Fruit fly (Drosophila melanogaster) whole organism, embryonic: ENCODE measurements around the gene CG2611.
A peak's percentile ranks its signal among the peaks of the same experiment; 100 is the strongest.

Experiments used
- Abd-B ChIP-seq: fragments of 200-800 bp; sonication (Bioruptor generic); optimal IDR thresholded peaks from 2 replicates; lab custom pipeline; 2018; ENCODE audit warnings: missing biosample characterization, mild to moderate bottlenecking, missing genetic modification characterization, moderate library complexity
- Antp ChIP-seq: fragments of 200-800 bp; sonication (Bioruptor generic); optimal IDR thresholded peaks from 3 replicates; lab custom pipeline; 2016; ENCODE audit warnings: missing biosample characterization, missing genetic modification characterization
- Atf3 ChIP-seq: fragments of 200-800 bp; sonication (Bioruptor generic); optimal IDR thresholded peaks from 3 replicates; lab custom pipeline; 2016; ENCODE audit warnings: missing biosample characterization, missing genetic modification characterization
- Bteb2 ChIP-seq: fragments of 200-800 bp; sonication (Bioruptor generic); optimal IDR thresholded peaks from 2 replicates; lab custom pipeline; 2016; ENCODE audit warnings: missing biosample characterization, missing genetic modification characterization
- CG11398 ChIP-seq: fragments of 200-800 bp; sonication (Bioruptor generic); optimal IDR thresholded peaks from 2 replicates; lab custom pipeline; 2016; ENCODE audit warnings: missing biosample characterization, missing genetic modification characterization
- CG11456 ChIP-seq: fragments of 200-800 bp; sonication (Bioruptor generic); IDR thresholded peaks from 3 replicates; pipeline ENCODE4 v1.3.6; 2022; ENCODE audit warnings: missing biosample characterization, missing genetic modification characterization
- CG11696 ChIP-seq: fragments of 200-800 bp; sonication (Bioruptor generic); IDR thresholded peaks from 2 replicates; pipeline ENCODE4 v1.3.6; 2022; ENCODE audit warnings: missing biosample characterization, missing genetic modification characterization
- CG12071 ChIP-seq: fragments of 200-800 bp; sonication (Bioruptor generic); optimal IDR thresholded peaks from 3 replicates; lab custom pipeline; 2018; ENCODE audit warnings: missing biosample characterization, mild to moderate bottlenecking, missing genetic modification characterization
- CG12219 ChIP-seq: fragments of 200-800 bp; sonication (Bioruptor generic); optimal IDR thresholded peaks from 3 replicates; lab custom pipeline; 2018; ENCODE audit warnings: missing biosample characterization, mild to moderate bottlenecking, missing genetic modification characterization
- CG1233 ChIP-seq: fragments of 200-800 bp; sonication (Bioruptor generic); optimal IDR thresholded peaks from 4 replicates; lab custom pipeline; 2018; ENCODE audit warnings: missing biosample characterization, mild to moderate bottlenecking, missing genetic modification characterization
- CG13424 ChIP-seq: fragments of 200-800 bp; sonication (Bioruptor generic); optimal IDR thresholded peaks from 2 replicates; lab custom pipeline; 2019; ENCODE audit warnings: missing biosample characterization, mild to moderate bottlenecking, missing genetic modification characterization, moderate library complexity
- CG14050 ChIP-seq: fragments of 200-800 bp; sonication (Bioruptor generic); IDR thresholded peaks from 3 replicates; pipeline ENCODE4 v1.3.6; 2022; ENCODE audit warnings: missing biosample characterization, missing genetic modification characterization
- CG15696 ChIP-seq: fragments of 200-800 bp; sonication (Bioruptor generic); optimal IDR thresholded peaks from 2 replicates; lab custom pipeline; 2019; ENCODE audit warnings: missing biosample characterization, mild to moderate bottlenecking, missing genetic modification characterization, moderate library complexity
- CG1602 ChIP-seq: fragments of 200-800 bp; sonication (Bioruptor generic); optimal IDR thresholded peaks from 3 replicates; lab custom pipeline; 2016; ENCODE audit warnings: missing biosample characterization, missing genetic modification characterization
- CG1603 ChIP-seq: fragments of 200-800 bp; sonication (Bioruptor generic); optimal IDR thresholded peaks from 2 replicates; lab custom pipeline; 2019; ENCODE audit warnings: missing biosample characterization, mild to moderate bottlenecking, missing genetic modification characterization, moderate library complexity
- CG18262 ChIP-seq: fragments of 200-800 bp; optimal IDR thresholded peaks from 3 replicates; lab custom pipeline; 2019; ENCODE audit warnings: missing biosample characterization, mild to moderate bottlenecking, missing genetic modification characterization, moderate library complexity
- CG18599 ChIP-seq: fragments of 200-800 bp; sonication (Bioruptor generic); optimal IDR thresholded peaks from 3 replicates; lab custom pipeline; 2017; ENCODE audit warnings: missing biosample characterization, missing genetic modification characterization, mild to moderate bottlenecking, moderate library complexity, missing genetic modification reagents
- CG30431 ChIP-seq: fragments of 200-800 bp; sonication (Bioruptor generic); optimal IDR thresholded peaks from 2 replicates; lab custom pipeline; 2017; ENCODE audit warnings: missing biosample characterization, missing genetic modification characterization
- CG33557 ChIP-seq: fragments of 200-800 bp; sonication (Bioruptor generic); optimal IDR thresholded peaks from 2 replicates; lab custom pipeline; 2019; ENCODE audit warnings: missing biosample characterization, mild to moderate bottlenecking, missing genetic modification characterization, moderate library complexity
- CG4707 ChIP-seq: fragments of 200-800 bp; sonication (Bioruptor generic); optimal IDR thresholded peaks from 2 replicates; lab custom pipeline; 2018; ENCODE audit warnings: missing biosample characterization, mild to moderate bottlenecking, missing genetic modification characterization, moderate library complexity
- CG6175 ChIP-seq: fragments of 200-800 bp; sonication (Bioruptor generic); IDR thresholded peaks from 3 replicates; pipeline ENCODE4 v1.3.6; 2022; ENCODE audit warnings: missing biosample characterization, missing genetic modification characterization
- CG8089 ChIP-seq: fragments of 200-800 bp; sonication (Bioruptor generic); optimal IDR thresholded peaks from 3 replicates; lab custom pipeline; 2016; ENCODE audit warnings: missing biosample characterization, missing genetic modification characterization
- CG8478 ChIP-seq: fragments of >200 bp; optimal IDR thresholded peaks from 2 replicates; lab custom pipeline; 2018
- CG9876 ChIP-seq: fragments of 200-800 bp; sonication (Bioruptor generic); optimal IDR thresholded peaks from 2 replicates; lab custom pipeline; 2016; ENCODE audit warnings: missing biosample characterization, missing genetic modification characterization
- Dfd ChIP-seq, 2 experiments: fragments of >200 bp; optimal IDR thresholded peaks; 2 replicates each; lab custom pipeline; 2017; ENCODE audit warnings: missing biosample characterization in 2 of 2, missing genetic modification characterization in 2 of 2
- Dp ChIP-seq: fragments of 200-800 bp; sonication (Bioruptor generic); optimal IDR thresholded peaks from 2 replicates; lab custom pipeline; 2018; ENCODE audit warnings: missing biosample characterization, mild to moderate bottlenecking, missing genetic modification characterization, moderate library complexity
- Drgx ChIP-seq: fragments of 200-800 bp; sonication (Bioruptor generic); IDR thresholded peaks from 2 replicates; pipeline ENCODE4 v1.3.6; 2022; ENCODE audit warnings: missing biosample characterization, missing genetic modification characterization
- Elba2 ChIP-seq: fragments of 200-800 bp; sonication (Bioruptor generic); optimal IDR thresholded peaks from 3 replicates; lab custom pipeline; 2016; ENCODE audit warnings: missing biosample characterization, missing genetic modification characterization
- Hmr ChIP-seq: fragments of 200-800 bp; sonication (Bioruptor generic); optimal IDR thresholded peaks from 3 replicates; lab custom pipeline; 2017; ENCODE audit warnings: mild to moderate bottlenecking, missing biosample characterization, missing genetic modification reagents, missing genetic modification characterization
- Lhr ChIP-seq: fragments of 200-800 bp; sonication (Bioruptor generic); optimal IDR thresholded peaks from 3 replicates; lab custom pipeline; 2017; ENCODE audit warnings: mild to moderate bottlenecking, missing biosample characterization, missing genetic modification reagents, missing genetic modification characterization
- Med ChIP-seq: fragments of 200-800 bp; sonication (Bioruptor generic); peaks from one replicate; lab custom pipeline; 2016; ENCODE audit warnings: missing biosample characterization, missing genetic modification characterization, mild to moderate bottlenecking, inconsistent platforms, moderate library complexity
- Opbp ChIP-seq: fragments of 200-800 bp; sonication (Bioruptor generic); IDR thresholded peaks from 3 replicates; pipeline ENCODE4 v1.3.6; 2022; ENCODE audit warnings: missing biosample characterization, missing genetic modification characterization; ENCODE audit not compliant: partially characterized antibody
- fd64A ChIP-seq: fragments of 200-800 bp; sonication (Bioruptor generic); optimal IDR thresholded peaks from 3 replicates; lab custom pipeline; 2018; ENCODE audit warnings: missing biosample characterization, mild to moderate bottlenecking, missing genetic modification characterization
- fd96Cb ChIP-seq: fragments of 200-800 bp; sonication (Bioruptor generic); optimal IDR thresholded peaks from 2 replicates; lab custom pipeline; 2018; ENCODE audit warnings: missing biosample characterization, mild to moderate bottlenecking, missing genetic modification characterization, moderate library complexity
- fru ChIP-seq: fragments of >200 bp; optimal IDR thresholded peaks from 2 replicates; lab custom pipeline; 2017
- gce ChIP-seq: fragments of 200-800 bp; sonication (Bioruptor generic); IDR thresholded peaks from 3 replicates; pipeline ENCODE4 v1.3.6; 2022; ENCODE audit warnings: missing biosample characterization, missing genetic modification characterization
- gsb-n ChIP-seq: fragments of 200-800 bp; sonication (Bioruptor generic); optimal IDR thresholded peaks from 3 replicates; lab custom pipeline; 2018; ENCODE audit warnings: missing biosample characterization, mild to moderate bottlenecking, missing genetic modification characterization
- h ChIP-seq: fragments of >200 bp; optimal IDR thresholded peaks from 2 replicates; lab custom pipeline; 2017
- ham ChIP-seq: fragments of 200-800 bp; sonication (Bioruptor generic); IDR thresholded peaks from 2 replicates; pipeline ENCODE4 v1.3.6; 2022; ENCODE audit warnings: missing biosample characterization, missing genetic modification characterization
- jigr1 ChIP-seq: fragments of 200-800 bp; sonication (Bioruptor generic); IDR thresholded peaks from 3 replicates; pipeline ENCODE4 v1.3.6; 2022; ENCODE audit warnings: missing biosample characterization, missing genetic modification characterization
- kay ChIP-seq: fragments of 200-800 bp; sonication (Bioruptor generic); optimal IDR thresholded peaks from 2 replicates; lab custom pipeline; 2016; ENCODE audit warnings: missing biosample characterization, missing genetic modification characterization
- lov ChIP-seq, 2 experiments: fragments of 200-800 bp in 1 of 2; fragments of >200 bp in 1 of 2; sonication (Bioruptor generic) in 1 of 2; IDR thresholded peaks in 1 of 2; optimal IDR thresholded peaks in 1 of 2; 2 replicates in 1 of 2; 3 replicates in 1 of 2; pipeline versions ENCODE4 v1.3.6 to Lab custom; 2017 to 2022; ENCODE audit warnings: missing biosample characterization in 1 of 2, missing genetic modification characterization in 1 of 2
- nerfin-2 ChIP-seq: fragments of 200-800 bp; sonication (Bioruptor generic); IDR thresholded peaks from 2 replicates; pipeline ENCODE4 v1.3.6; 2022; ENCODE audit warnings: missing biosample characterization, missing genetic modification characterization; ENCODE audit not compliant: partially characterized antibody
- phol ChIP-seq: fragments of 200-800 bp; sonication (Bioruptor generic); optimal IDR thresholded peaks from 3 replicates; lab custom pipeline; 2018; ENCODE audit warnings: missing biosample characterization, mild to moderate bottlenecking, missing genetic modification characterization, moderate library complexity
- pita ChIP-seq: fragments of 200-800 bp; sonication (Bioruptor generic); optimal IDR thresholded peaks from 2 replicates; lab custom pipeline; 2017; ENCODE audit warnings: missing biosample characterization, mild to moderate bottlenecking, missing genetic modification characterization
- sna ChIP-seq: fragments of 200-800 bp; sonication (Bioruptor generic); IDR thresholded peaks from 2 replicates; pipeline ENCODE4 v1.3.6; 2022; ENCODE audit warnings: missing biosample characterization, missing genetic modification characterization; ENCODE audit not compliant: partially characterized antibody
- sob ChIP-seq: fragments of 200-800 bp; sonication (Bioruptor generic); IDR thresholded peaks from 2 replicates; pipeline ENCODE4 v1.3.6; 2022; ENCODE audit warnings: missing biosample characterization, missing genetic modification characterization
- trem ChIP-seq: fragments of 200-800 bp; optimal IDR thresholded peaks from 3 replicates; lab custom pipeline; 2019; ENCODE audit warnings: missing biosample characterization, mild to moderate bottlenecking, missing genetic modification characterization, moderate library complexity
- tup ChIP-seq: fragments of 200-800 bp; sonication (Bioruptor generic); optimal IDR thresholded peaks from 2 replicates; lab custom pipeline; 2016; ENCODE audit warnings: missing biosample characterization, mild to moderate bottlenecking, missing genetic modification characterization, moderate library complexity
- vfl ChIP-seq: fragments of 200-800 bp; sonication (Bioruptor generic); optimal IDR thresholded peaks from 2 replicates; lab custom pipeline; 2016; ENCODE audit warnings: missing biosample characterization, missing genetic modification characterization
- wor ChIP-seq: fragments of 200-800 bp; sonication (Bioruptor generic); IDR thresholded peaks from 2 replicates; pipeline ENCODE4 v1.3.6; 2022; ENCODE audit warnings: missing biosample characterization, missing genetic modification characterization
- zfh1 ChIP-seq: fragments of 200-800 bp; sonication (Bioruptor generic); IDR thresholded peaks from 3 replicates; pipeline ENCODE4 v1.3.6; 2022; ENCODE audit warnings: missing biosample characterization, missing genetic modification characterization

CG2611 gene

dm6 chr2L:20675875-20676274, 25.9 kb downstream of the CG2611 start, which contains the start of the genes CG31678 and IKKepsilon (continued):
- TF ChIP-seq Bteb2 (no peak), Med (peak; percentile 76), sna (peak; percentile 90), Elba2 (GFP tag; lab: Kevin White, UChicago) (no peak), trem (tag; lab: Kevin White, UChicago) (peak; percentile 71), CG1603 (tag; lab: Kevin White, UChicago) (peak; percentile 64), vfl (GFP tag; lab: Kevin White, UChicago) (no peak), fd96Cb (tag; lab: Kevin White, UChicago) (no peak), fd64A (GFP tag; lab: Kevin White, UChicago) (no peak), CG18599 (no peak), lov (optimal IDR thresholded peaks at IDR 0.05; lab: Kevin White, UChicago) (no peak), lov (GFP tag; IDR thresholded peaks at IDR 0.05; lab: Robert Waterston, UW) (no peak), Atf3 (GFP tag; lab: Kevin White, UChicago) (no peak), zfh1 (peak; percentile 25; the same call in 1 of the 3 replicates), Antp (GFP tag; lab: Kevin White, UChicago) (no peak), CG11696 (GFP tag; lab: Robert Waterston, UW) (no peak), fru (lab: Kevin White, UChicago) (no peak), wor (GFP tag; lab: Robert Waterston, UW) (no peak), nerfin-2 (GFP tag; lab: Robert Waterston, UW) (peak; percentile 97), Abd-B (GFP tag; lab: Kevin White, UChicago) (no peak), h (lab: Kevin White, UChicago) (no peak), phol (peak; percentile 52), Lhr (GFP tag; lab: Kevin White, UChicago) (no peak), CG33557 (GFP tag; lab: Kevin White, UChicago) (no peak), CG15696 (tag; lab: Kevin White, UChicago) (no peak), Drgx (GFP tag; lab: Robert Waterston, UW) (no peak), CG12219 (GFP tag; lab: Kevin White, UChicago) (no peak), CG30431 (GFP tag; lab: Kevin White, UChicago) (no peak), CG12071 (no peak), tup (GFP tag; lab: Kevin White, UChicago) (no peak), ham (GFP tag; lab: Robert Waterston, UW) (no peak), CG6175 (GFP tag; lab: Robert Waterston, UW) (no peak), CG1602 (GFP tag; lab: Kevin White, UChicago) (peak; percentile 45), Opbp (GFP tag; lab: Robert Waterston, UW) (peak; percentile 89), CG11398 (GFP tag; lab: Kevin White, UChicago) (no peak), CG8089 (GFP tag; lab: Kevin White, UChicago) (no peak), CG4707 (GFP tag; lab: Kevin White, UChicago) (no peak), CG1233 (GFP tag; lab: Kevin White, UChicago) (no peak), kay (GFP tag; lab: Kevin White, UChicago) (no peak), CG14050 (GFP tag; lab: Robert Waterston, UW) (peak; percentile 28; the same call in 1 of the 3 replicates), CG13424 (tag; lab: Kevin White, UChicago) (peak; percentile 33), CG18262 (tag; lab: Kevin White, UChicago) (peak; percentile 35), jigr1 (GFP tag; lab: Robert Waterston, UW) (no peak), sob (peak; percentile 57), gce (GFP tag; lab: Robert Waterston, UW) (no peak), CG8478 (lab: Kevin White, UChicago) (no peak), Dfd (GFP tag; optimal IDR thresholded peaks at IDR 0.05; lab: Kevin White, UChicago) (no peak), Dp (GFP tag; lab: Kevin White, UChicago) (peak; percentile 29), pita (no peak), Hmr (no peak), CG11456 (GFP tag; lab: Robert Waterston, UW) (no peak; the same call in 2 of the 3 replicates), CG9876 (no peak), gsb-n (tag; lab: Kevin White, UChicago) (no peak)
